Fruit fly (Drosophila melanogaster) whole organism, embryonic: Measurements from ENCODE around the gene Drice.

ENCODE experiments used
- B-H2 ChIP-seq: fragments of 200-800 bp; sonication (Bioruptor generic); optimal IDR thresholded peaks from 2 replicates; lab custom pipeline; 2018; ENCODE audit warnings: missing biosample characterization, mild to moderate bottlenecking, missing genetic modification characterization
- CG2712 ChIP-seq: fragments of 200-800 bp; optimal IDR thresholded peaks from 3 replicates; lab custom pipeline; 2019; ENCODE audit warnings: missing biosample characterization, mild to moderate bottlenecking, missing genetic modification characterization, moderate library complexity
- CG9609 ChIP-seq: fragments of 200-800 bp; sonication (Bioruptor generic); optimal IDR thresholded peaks from 3 replicates; lab custom pipeline; 2016; ENCODE audit warnings: missing biosample characterization, missing genetic modification characterization
- br ChIP-seq: fragments of >200 bp; optimal IDR thresholded peaks from 2 replicates; lab custom pipeline; 2017
- dan ChIP-seq: fragments of 200-800 bp; sonication (Bioruptor generic); IDR thresholded peaks from 2 replicates; pipeline ENCODE4 v1.3.6; 2022; ENCODE audit warnings: missing biosample characterization, missing genetic modification characterization
- fd3F ChIP-seq: fragments of 200-800 bp; sonication (Bioruptor generic); optimal IDR thresholded peaks from 2 replicates; lab custom pipeline; 2018; ENCODE audit warnings: missing biosample characterization, mild to moderate bottlenecking, missing genetic modification characterization, moderate library complexity

- TF ChIP-seq fd3F (GFP tag; lab: Kevin White, UChicago) (no peak), dan (GFP tag; lab: Robert Waterston, UW) (no peak), CG9609 (GFP tag; lab: Kevin White, UChicago) (no peak), CG2712 (tag; lab: Kevin White, UChicago) (no peak), br (no peak), B-H2 (no peak)
Measured at dm6 chr3R:29806682-29807393, 7.4 kb downstream of the Drice start, which contains the start of the genes ca and ncd.
